Fruit fly (Drosophila melanogaster): ENCODE results near the gene Pmi.

Pmi gene

dm6 chr3L:5770817-5771425 is 8.9 kb upstream of the Pmi start (continued):
- no peak for TF ChIP-seq tll (GFP tag; optimal IDR thresholded peaks at IDR 0.05)
- no peak for TF ChIP-seq CG7963 (GFP tag; IDR thresholded peaks at IDR 0.05; ENCODE audit: partially characterized antibody)
- TF ChIP-seq CG9727 (GFP tag; optimal IDR thresholded peaks at IDR 0.05): peak; percentile 86
- TF ChIP-seq chinmo (GFP tag; IDR thresholded peaks at IDR 0.05; ENCODE audit: partially characterized antibody): peak; percentile 58; the same call in 1 of the 4 replicates
- no peak for TF ChIP-seq CG7745 (tag; optimal IDR thresholded peaks at IDR 0.05)
- peak; percentile 74 for TF ChIP-seq tup (GFP tag; optimal IDR thresholded peaks at IDR 0.05)
- no peak for TF ChIP-seq TFAM (GFP tag; optimal IDR thresholded peaks at IDR 0.05)
- no peak for TF ChIP-seq ATbp (GFP tag; optimal IDR thresholded peaks at IDR 0.05)
- peak; percentile 83 for TF ChIP-seq Camta (GFP tag; optimal IDR thresholded peaks at IDR 0.05)
- no peak for TF ChIP-seq Gsc (GFP tag; IDR thresholded peaks at IDR 0.05)
- no peak for TF ChIP-seq ham (GFP tag; IDR thresholded peaks at IDR 0.05)
- TF ChIP-seq CG4617 (GFP tag; optimal IDR thresholded peaks at IDR 0.05; ENCODE audit: borderline replicate concordance): peak; percentile 52
- TF ChIP-seq Dad (GFP tag; optimal IDR thresholded peaks at IDR 0.05): peak; percentile 76
- TF ChIP-seq CG10979 (tag; optimal IDR thresholded peaks at IDR 0.05): peak; percentile 80
- TF ChIP-seq Lhr (GFP tag; optimal IDR thresholded peaks at IDR 0.05): peak; percentile 55
- peak; percentile 48; the same call in 2 of the 3 replicates for TF ChIP-seq Opbp (GFP tag; IDR thresholded peaks at IDR 0.05; ENCODE audit: partially characterized antibody)
- peak; percentile 86 for TF ChIP-seq CG10147 (GFP tag; optimal IDR thresholded peaks at IDR 0.05)
- peak; percentile 59 for TF ChIP-seq CG6813 (GFP tag; optimal IDR thresholded peaks at IDR 0.05)
- no peak for TF ChIP-seq D (optimal IDR thresholded peaks at IDR 0.05)
- TF ChIP-seq D (GFP tag; optimal IDR thresholded peaks at IDR 0.05): peak; percentile 74
- TF ChIP-seq CG17385 (GFP tag; optimal IDR thresholded peaks at IDR 0.05): peak; percentile 92
- peak; percentile 87 for TF ChIP-seq B-H2 (GFP tag; optimal IDR thresholded peaks at IDR 0.05)
- no peak for TF ChIP-seq odd (GFP tag; optimal IDR thresholded peaks at IDR 0.05)
- TF ChIP-seq nom (GFP tag; optimal IDR thresholded peaks at IDR 0.05): peak; percentile 58
- TF ChIP-seq hbn (GFP tag; IDR thresholded peaks at IDR 0.05; ENCODE audit: partially characterized antibody): no peak
- TF ChIP-seq CG8089 (GFP tag; optimal IDR thresholded peaks at IDR 0.05): peak; percentile 82
- peak; percentile 92 for TF ChIP-seq pho (GFP tag; optimal IDR thresholded peaks at IDR 0.05)
- TF ChIP-seq CG1529 (GFP tag; optimal IDR thresholded peaks at IDR 0.05): peak; percentile 82
- TF ChIP-seq CG10462 (GFP tag; optimal IDR thresholded peaks at IDR 0.05): peak; percentile 79
- no peak for TF ChIP-seq CG17568 (GFP tag; optimal IDR thresholded peaks at IDR 0.05)
- TF ChIP-seq Ets65A (GFP tag): peak; percentile 96
- TF ChIP-seq Stat92E (GFP tag; optimal IDR thresholded peaks at IDR 0.05): peak in 1 of 3 experiments; percentile 19
- TF ChIP-seq Dll (GFP tag; IDR thresholded peaks at IDR 0.05; ENCODE audit: partially characterized antibody): no peak
- TF ChIP-seq BEAF-32 (GFP tag; optimal IDR thresholded peaks at IDR 0.05): peak; percentile 20
- peak; percentile 97 for TF ChIP-seq Med (GFP tag)
- TF ChIP-seq NFAT (GFP tag; IDR thresholded peaks at IDR 0.05): peak; percentile 46; the same call in 1 of the 2 replicates
- peak; percentile 84 for TF ChIP-seq Dip3 (GFP tag; optimal IDR thresholded peaks at IDR 0.05)
- peak; percentile 41; the same call in 1 of the 2 replicates for TF ChIP-seq E2f2 (GFP tag; IDR thresholded peaks at IDR 0.05)
- TF ChIP-seq Bteb2 (GFP tag; optimal IDR thresholded peaks at IDR 0.05): peak; percentile 86
- TF ChIP-seq maf-S (GFP tag; optimal IDR thresholded peaks at IDR 0.05): peak; percentile 83
- peak; percentile 19 for TF ChIP-seq Tbp (GFP tag; optimal IDR thresholded peaks at IDR 0.05)
- TF ChIP-seq wdn (GFP tag; IDR thresholded peaks at IDR 0.05): peak; percentile 60
- peak; percentile 89 for TF ChIP-seq Side (GFP tag; optimal IDR thresholded peaks at IDR 0.05)
- TF ChIP-seq HLH54F (GFP tag; optimal IDR thresholded peaks at IDR 0.05): peak; percentile 86
- peak; percentile 48 for TF ChIP-seq CG2116 (GFP tag; optimal IDR thresholded peaks at IDR 0.05)
- TF ChIP-seq Deaf1 (tag; optimal IDR thresholded peaks at IDR 0.05): peak; percentile 59
- peak; percentile 76 for TF ChIP-seq twi (tag; optimal IDR thresholded peaks at IDR 0.05)
- peak; percentile 64 for TF ChIP-seq CG10274 (GFP tag; optimal IDR thresholded peaks at IDR 0.05)
- TF ChIP-seq tap (tag; optimal IDR thresholded peaks at IDR 0.05): no peak

All from whole organism, embryonic.